Fruit fly (Drosophila melanogaster) whole organism, embryonic: ENCODE measurements around the gene CG32751.

ENCODE experiments used
- ATbp ChIP-seq: fragments of 200-800 bp; sonication (Bioruptor generic); optimal IDR thresholded peaks from 2 replicates; lab custom pipeline; 2017; ENCODE audit warnings: missing biosample characterization, mild to moderate bottlenecking, missing genetic modification characterization, missing genetic modification reagents
- Antp ChIP-seq: fragments of 200-800 bp; sonication (Bioruptor generic); optimal IDR thresholded peaks from 3 replicates; lab custom pipeline; 2016; ENCODE audit warnings: missing biosample characterization, missing genetic modification characterization
- Asciz ChIP-seq: fragments of 200-800 bp; sonication (Bioruptor generic); optimal IDR thresholded peaks from 2 replicates; lab custom pipeline; 2017; ENCODE audit warnings: missing biosample characterization, mild to moderate bottlenecking, missing genetic modification characterization, missing genetic modification reagents
- B-H2 ChIP-seq: fragments of 200-800 bp; sonication (Bioruptor generic); optimal IDR thresholded peaks from 2 replicates; lab custom pipeline; 2018; ENCODE audit warnings: missing biosample characterization, mild to moderate bottlenecking, missing genetic modification characterization
- Bdp1 ChIP-seq: fragments of 200-800 bp; sonication (Bioruptor generic); optimal IDR thresholded peaks from 3 replicates; lab custom pipeline; 2016; ENCODE audit warnings: missing biosample characterization, missing genetic modification characterization
- Bgb ChIP-seq: fragments of 200-800 bp; sonication (Bioruptor generic); IDR thresholded peaks from 2 replicates; pipeline ENCODE4 v1.3.6; 2022; ENCODE audit warnings: missing biosample characterization, missing genetic modification characterization; ENCODE audit not compliant: partially characterized antibody
- CG10366 ChIP-seq: fragments of 200-800 bp; sonication (Bioruptor generic); IDR thresholded peaks from 2 replicates; pipeline ENCODE4 v1.3.6; 2022; ENCODE audit warnings: missing biosample characterization, missing genetic modification characterization
- CG14667 ChIP-seq: fragments of 200-800 bp; sonication (Bioruptor generic); IDR thresholded peaks from 2 replicates; pipeline ENCODE4 v1.3.6; 2022; ENCODE audit warnings: missing biosample characterization, missing genetic modification characterization
- CG14965 ChIP-seq: fragments of 200-800 bp; sonication (Bioruptor generic); optimal IDR thresholded peaks from 2 replicates; lab custom pipeline; 2016; ENCODE audit warnings: missing biosample characterization, missing genetic modification characterization, borderline replicate concordance
- CG15073 ChIP-seq: fragments of 200-800 bp; sonication (Bioruptor generic); optimal IDR thresholded peaks from 2 replicates; lab custom pipeline; 2016; ENCODE audit warnings: missing biosample characterization, missing genetic modification characterization
- CG1602 ChIP-seq: fragments of 200-800 bp; sonication (Bioruptor generic); optimal IDR thresholded peaks from 3 replicates; lab custom pipeline; 2016; ENCODE audit warnings: missing biosample characterization, missing genetic modification characterization
- CG1603 ChIP-seq: fragments of 200-800 bp; sonication (Bioruptor generic); optimal IDR thresholded peaks from 2 replicates; lab custom pipeline; 2019; ENCODE audit warnings: missing biosample characterization, mild to moderate bottlenecking, missing genetic modification characterization, moderate library complexity
- CG16813 ChIP-seq: fragments of 200-800 bp; sonication (Bioruptor generic); IDR thresholded peaks from 3 replicates; pipeline ENCODE4 v1.3.6; 2022; ENCODE audit warnings: missing biosample characterization, missing genetic modification characterization; ENCODE audit not compliant: partially characterized antibody
- CG17359 ChIP-seq: fragments of 200-800 bp; sonication (Bioruptor generic); optimal IDR thresholded peaks from 3 replicates; lab custom pipeline; 2018; ENCODE audit warnings: missing biosample characterization, mild to moderate bottlenecking, missing genetic modification characterization, moderate library complexity
- CG17802 ChIP-seq: fragments of 200-800 bp; sonication (Bioruptor generic); optimal IDR thresholded peaks from 2 replicates; lab custom pipeline; 2018; ENCODE audit warnings: missing biosample characterization, mild to moderate bottlenecking, missing genetic modification characterization, moderate library complexity
- CG2116 ChIP-seq: fragments of 200-800 bp; sonication (Bioruptor generic); optimal IDR thresholded peaks from 3 replicates; lab custom pipeline; 2018; ENCODE audit warnings: missing biosample characterization, mild to moderate bottlenecking, missing genetic modification characterization
- CG3163 ChIP-seq: fragments of 200-800 bp; sonication (Bioruptor generic); optimal IDR thresholded peaks from 3 replicates; lab custom pipeline; 2016; ENCODE audit warnings: missing biosample characterization, missing genetic modification characterization
- CG4730 ChIP-seq: fragments of 200-800 bp; sonication (Bioruptor generic); IDR thresholded peaks from 2 replicates; pipeline ENCODE4 v1.3.6; 2022; ENCODE audit warnings: missing biosample characterization, missing genetic modification characterization
- CG6854 ChIP-seq: fragments of 200-800 bp; sonication (Bioruptor generic); optimal IDR thresholded peaks from 3 replicates; lab custom pipeline; 2017; ENCODE audit warnings: missing biosample characterization, mild to moderate bottlenecking, missing genetic modification characterization
- CG7786 ChIP-seq: fragments of 200-800 bp; sonication (Bioruptor generic); optimal IDR thresholded peaks from 2 replicates; lab custom pipeline; 2016; ENCODE audit warnings: missing biosample characterization, missing genetic modification characterization
- CG7839 ChIP-seq: fragments of 200-800 bp; sonication (Bioruptor generic); optimal IDR thresholded peaks from 3 replicates; lab custom pipeline; 2018; ENCODE audit warnings: missing biosample characterization, mild to moderate bottlenecking, missing genetic modification characterization, moderate library complexity
- CG9797 ChIP-seq: fragments of 200-800 bp; sonication (Bioruptor generic); optimal IDR thresholded peaks from 3 replicates; lab custom pipeline; 2018; ENCODE audit warnings: missing biosample characterization, mild to moderate bottlenecking, missing genetic modification characterization
- CTCF ChIP-seq: fragments of 200-800 bp; sonication (Bioruptor generic); optimal IDR thresholded peaks from 2 replicates; lab custom pipeline; 2017; ENCODE audit warnings: missing biosample characterization, mild to moderate bottlenecking, missing genetic modification characterization, moderate library complexity
- Camta ChIP-seq: fragments of 200-800 bp; sonication (Bioruptor generic); optimal IDR thresholded peaks from 2 replicates; lab custom pipeline; 2016; ENCODE audit warnings: missing biosample characterization, missing genetic modification characterization
- D ChIP-seq, 2 experiments: fragments of 200-800 bp in 1 of 2; fragments of >200 bp in 1 of 2; sonication (Bioruptor generic) in 1 of 2; optimal IDR thresholded peaks; 2 replicates in 1 of 2; 3 replicates in 1 of 2; lab custom pipeline; 2017; ENCODE audit warnings: mild to moderate bottlenecking in 1 of 2, missing biosample characterization in 1 of 2, missing genetic modification characterization in 1 of 2, missing genetic modification reagents in 1 of 2
- Dref ChIP-seq: fragments of 200-800 bp; sonication (Bioruptor generic); IDR thresholded peaks from 2 replicates; pipeline ENCODE4 v1.3.6; 2022; ENCODE audit warnings: missing biosample characterization, missing genetic modification characterization
- H15 ChIP-seq: fragments of 200-800 bp; sonication (Bioruptor generic); IDR thresholded peaks from 3 replicates; pipeline ENCODE4 v1.3.6; 2022; ENCODE audit warnings: missing biosample characterization, missing genetic modification characterization
- Hmr ChIP-seq: fragments of 200-800 bp; sonication (Bioruptor generic); optimal IDR thresholded peaks from 3 replicates; lab custom pipeline; 2017; ENCODE audit warnings: mild to moderate bottlenecking, missing biosample characterization, missing genetic modification reagents, missing genetic modification characterization
- Hsf ChIP-seq: fragments of 200-800 bp; sonication (Bioruptor generic); optimal IDR thresholded peaks from 3 replicates; lab custom pipeline; 2016; ENCODE audit warnings: missing biosample characterization, missing genetic modification characterization
- Mad ChIP-seq: fragments of 200-800 bp; sonication (Bioruptor generic); optimal IDR thresholded peaks from 2 replicates; lab custom pipeline; 2016; ENCODE audit warnings: missing biosample characterization, missing genetic modification characterization
- Mes4 ChIP-seq: fragments of 200-800 bp; sonication (Bioruptor generic); optimal IDR thresholded peaks from 2 replicates; lab custom pipeline; 2016; ENCODE audit warnings: missing biosample characterization, missing genetic modification characterization
- NFAT ChIP-seq: fragments of 200-800 bp; sonication (Bioruptor generic); IDR thresholded peaks from 2 replicates; pipeline ENCODE4 v1.3.6; 2022; ENCODE audit warnings: missing biosample characterization, missing genetic modification characterization
- Optix ChIP-seq: fragments of 200-800 bp; sonication (Bioruptor generic); IDR thresholded peaks from 3 replicates; pipeline ENCODE4 v1.3.6; 2022; ENCODE audit warnings: missing biosample characterization, missing genetic modification characterization
- Stat92E ChIP-seq, 3 experiments: fragments of >200 bp in 2 of 3; fragments of 200-800 bp in 1 of 3; sonication (Bioruptor generic) in 1 of 3; optimal IDR thresholded peaks; 2 replicates each; lab custom pipeline; 2017 to 2019; ENCODE audit warnings: missing biosample characterization in 3 of 3, missing genetic modification characterization in 3 of 3, mild to moderate bottlenecking in 1 of 3, moderate library complexity in 1 of 3
- TFAM ChIP-seq: fragments of 200-800 bp; sonication (Bioruptor generic); optimal IDR thresholded peaks from 2 replicates; lab custom pipeline; 2017; ENCODE audit warnings: missing biosample characterization, missing genetic modification characterization, inconsistent platforms
- ab ChIP-seq: fragments of 200-800 bp; sonication (Bioruptor generic); optimal IDR thresholded peaks from 2 replicates; lab custom pipeline; 2016; ENCODE audit warnings: missing biosample characterization, missing genetic modification characterization
- al ChIP-seq: fragments of 200-800 bp; sonication (Bioruptor generic); IDR thresholded peaks from 2 replicates; pipeline ENCODE4 v1.3.6; 2022; ENCODE audit warnings: missing biosample characterization, missing genetic modification characterization
- cwo ChIP-seq: fragments of 200-800 bp; sonication (Bioruptor generic); optimal IDR thresholded peaks from 3 replicates; lab custom pipeline; 2017; ENCODE audit warnings: missing biosample characterization, missing genetic modification characterization, mild to moderate bottlenecking, moderate library complexity, missing genetic modification reagents
- dm ChIP-seq: fragments of 200-800 bp; sonication (Bioruptor generic); optimal IDR thresholded peaks from 3 replicates; lab custom pipeline; 2016; ENCODE audit warnings: missing biosample characterization, missing genetic modification characterization
- ewg ChIP-seq: fragments of 200-800 bp; sonication (Bioruptor generic); optimal IDR thresholded peaks from 3 replicates; lab custom pipeline; 2017; ENCODE audit warnings: mild to moderate bottlenecking, missing biosample characterization, missing genetic modification reagents, missing genetic modification characterization
- eyg ChIP-seq: fragments of 200-800 bp; sonication (Bioruptor generic); optimal IDR thresholded peaks from 3 replicates; lab custom pipeline; 2016; ENCODE audit warnings: missing biosample characterization, missing genetic modification characterization
- ftz-f1 ChIP-seq: fragments of 200-800 bp; sonication (Bioruptor generic); optimal IDR thresholded peaks from 2 replicates; lab custom pipeline; 2016; ENCODE audit warnings: missing biosample characterization, missing genetic modification characterization
- gem ChIP-seq: fragments of 200-800 bp; sonication (Bioruptor generic); optimal IDR thresholded peaks from 2 replicates; lab custom pipeline; 2019; ENCODE audit warnings: missing biosample characterization, mild to moderate bottlenecking, missing genetic modification characterization, moderate library complexity
- kay ChIP-seq: fragments of 200-800 bp; sonication (Bioruptor generic); optimal IDR thresholded peaks from 2 replicates; lab custom pipeline; 2016; ENCODE audit warnings: missing biosample characterization, missing genetic modification characterization
- nerfin-1 ChIP-seq: fragments of 200-800 bp; sonication (Bioruptor generic); optimal IDR thresholded peaks from 3 replicates; lab custom pipeline; 2019; ENCODE audit warnings: missing biosample characterization, mild to moderate bottlenecking, missing genetic modification characterization, moderate library complexity
- p53 ChIP-seq: fragments of 200-800 bp; sonication (Bioruptor generic); optimal IDR thresholded peaks from 2 replicates; lab custom pipeline; 2016; ENCODE audit warnings: missing biosample characterization, missing genetic modification characterization
- prd ChIP-seq, 3 experiments: fragments of >200 bp in 2 of 3; fragments of 200-800 bp in 1 of 3; sonication (Bioruptor generic) in 1 of 3; optimal IDR thresholded peaks in 2 of 3; IDR thresholded peaks in 1 of 3; 2 replicates in 2 of 3; 3 replicates in 1 of 3; pipeline versions ENCODE4 v1.3.6 to Lab custom; 2017 to 2022; ENCODE audit warnings: missing biosample characterization in 1 of 3, missing genetic modification characterization in 1 of 3
- ranshi ChIP-seq: fragments of 200-800 bp; sonication (Bioruptor generic); IDR thresholded peaks from 2 replicates; pipeline ENCODE4 v1.3.6; 2022; ENCODE audit warnings: missing biosample characterization, missing genetic modification characterization
- zen ChIP-seq: fragments of 200-800 bp; sonication (Bioruptor generic); optimal IDR thresholded peaks from 3 replicates; lab custom pipeline; 2018; ENCODE audit warnings: missing biosample characterization, mild to moderate bottlenecking, missing genetic modification characterization, moderate library complexity

The CG32751 gene

DNA sequence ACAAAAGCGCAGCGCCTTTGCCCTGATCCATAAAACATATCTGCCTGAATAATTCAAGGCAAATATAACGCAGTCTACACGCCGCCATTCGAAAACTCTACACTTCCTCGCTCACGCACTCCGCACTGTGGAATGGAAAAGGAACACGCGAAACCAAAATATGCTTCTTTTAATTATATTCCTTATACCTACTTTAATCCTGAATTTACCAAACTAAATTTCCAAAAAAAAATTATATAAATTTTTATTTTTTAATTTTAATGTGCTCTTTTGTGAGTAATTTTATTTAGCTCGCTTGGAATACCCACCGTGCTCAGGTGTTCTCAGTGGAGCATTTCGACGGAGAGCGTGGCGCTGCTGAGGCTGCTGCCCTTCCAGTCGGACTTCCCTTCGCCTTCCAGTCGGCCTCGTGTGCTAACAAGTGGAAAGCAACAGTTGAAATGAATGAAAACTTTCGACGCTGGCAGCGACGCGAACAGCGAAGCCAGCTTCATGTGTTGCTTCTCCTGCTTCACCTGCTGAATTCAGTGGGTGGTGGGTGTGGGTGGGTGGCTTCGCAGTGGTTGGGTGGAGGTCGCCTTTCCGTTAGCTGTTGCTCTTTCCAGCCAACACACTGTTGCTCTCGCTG, 5.2 kb downstream of the CG32751 start (continued):
- TF ChIP-seq CG14667 (GFP tag; lab: Robert Waterston, UW) (peak; percentile 87), CG14965 (GFP tag; lab: Kevin White, UChicago) (no peak), Optix (GFP tag; lab: Robert Waterston, UW) (peak; percentile 84), Asciz (peak; percentile 74), p53 (no peak), gem (tag; lab: Kevin White, UChicago) (peak; percentile 90), CTCF (GFP tag; lab: Kevin White, UChicago) (no peak), kay (GFP tag; lab: Kevin White, UChicago) (peak; percentile 3), NFAT (GFP tag; lab: Robert Waterston, UW) (peak; percentile 73), ab (no peak), Mes4 (no peak), al (GFP tag; lab: Robert Waterston, UW) (peak; percentile 81), Bgb (GFP tag; lab: Robert Waterston, UW) (no peak), CG3163 (no peak), B-H2 (peak; percentile 22), CG16813 (GFP tag; lab: Robert Waterston, UW) (no peak), CG10366 (GFP tag; lab: Robert Waterston, UW) (peak; percentile 90), CG4730 (GFP tag; lab: Robert Waterston, UW) (peak; percentile 81), CG17802 (tag; lab: Kevin White, UChicago) (no peak), D (optimal IDR thresholded peaks at IDR 0.05; lab: Kevin White, UChicago) (no peak), D (GFP tag; optimal IDR thresholded peaks at IDR 0.05; lab: Kevin White, UChicago) (peak; percentile 40), CG1603 (no peak), Bdp1 (GFP tag; lab: Kevin White, UChicago) (peak; percentile 5), CG7786 (no peak), TFAM (GFP tag; lab: Kevin White, UChicago) (no peak), nerfin-1 (no peak), CG1602 (GFP tag; lab: Kevin White, UChicago) (peak; percentile 54), Dref (no peak), zen (peak; percentile 2), ftz-f1 (GFP tag; lab: Kevin White, UChicago) (peak; percentile 32), Mad (GFP tag; lab: Kevin White, UChicago) (no peak), CG7839 (tag; lab: Kevin White, UChicago) (peak; percentile 87), eyg (GFP tag; lab: Kevin White, UChicago) (no peak), Antp (GFP tag; lab: Kevin White, UChicago) (no peak), Stat92E (GFP tag; optimal IDR thresholded peaks at IDR 0.05; lab: Kevin White, UChicago) (no peak), Hsf (peak; percentile 48), CG2116 (GFP tag; lab: Kevin White, UChicago) (peak; percentile 30), prd (optimal IDR thresholded peaks at IDR 0.05; lab: Kevin White, UChicago) (no peak), prd (GFP tag; IDR thresholded peaks at IDR 0.05; lab: Robert Waterston, UW) (peak; percentile 87), ranshi (GFP tag; lab: Robert Waterston, UW) (peak; percentile 82), CG17359 (tag; lab: Kevin White, UChicago) (peak; percentile 87), H15 (GFP tag; lab: Robert Waterston, UW) (peak; percentile 89), CG15073 (GFP tag; lab: Kevin White, UChicago) (no peak), CG6854 (peak; percentile 75), Camta (no peak), ATbp (GFP tag; lab: Kevin White, UChicago) (peak; percentile 79), Hmr (GFP tag; lab: Kevin White, UChicago) (peak; percentile 92), ewg (GFP tag; lab: Kevin White, UChicago) (peak; percentile 70), dm (no peak), CG9797 (GFP tag; lab: Kevin White, UChicago) (no peak), cwo (GFP tag; lab: Kevin White, UChicago) (peak; percentile 80)
